Worm (Caenorhabditis elegans) whole organism, young adult: ENCODE results near the gene R06F6.14.
A peak's percentile ranks its signal among the peaks of the same experiment; 100 is the strongest.

Experiments
- B0261.1 ChIP-seq: sonication (generic microtip); optimal IDR thresholded peaks from 2 replicates; lab custom pipeline; 2016; ENCODE audit warnings: mild to moderate bottlenecking, missing genetic modification characterization, moderate library complexity, missing compliant biosample characterization
- C17E4.6 ChIP-seq: fragments of 200-800 bp; sonication (Bioruptor generic); IDR thresholded peaks from 2 replicates; pipeline ENCODE4 v1.3.6; 2022; ENCODE audit warnings: missing genetic modification reagents, missing genetic modification characterization, missing compliant biosample characterization
- F10E7.11 ChIP-seq: sonication (generic microtip); optimal IDR thresholded peaks from 2 replicates; lab custom pipeline; 2017; ENCODE audit warnings: mild to moderate bottlenecking, missing genetic modification characterization, moderate library complexity, missing compliant biosample characterization
- F22D6.2 ChIP-seq: sonication (generic microtip); optimal IDR thresholded peaks from 2 replicates; lab custom pipeline; 2016; ENCODE audit warnings: mild to moderate bottlenecking, missing genetic modification characterization, missing compliant biosample characterization
- F33H1.4 ChIP-seq: fragments of 200-800 bp; sonication (Bioruptor generic); IDR thresholded peaks from 2 replicates; pipeline ENCODE4 v1.3.6; 2022; ENCODE audit warnings: missing genetic modification reagents, missing genetic modification characterization, missing compliant biosample characterization
- F49E8.2 ChIP-seq: sonication (generic microtip); optimal IDR thresholded peaks from 3 replicates; lab custom pipeline; 2017; ENCODE audit warnings: missing genetic modification characterization, mild to moderate bottlenecking, missing compliant biosample characterization, antibody characterized with exemption, moderate library complexity; ENCODE audit not compliant: insufficient read depth
- F55B11.4 ChIP-seq: sonication (generic microtip); optimal IDR thresholded peaks from 2 replicates; lab custom pipeline; 2016; ENCODE audit warnings: missing compliant biosample characterization, missing genetic modification characterization, borderline replicate concordance; ENCODE audit not compliant: insufficient read depth
- K11D2.4 ChIP-seq: fragments of 200-800 bp; sonication (Bioruptor generic); IDR thresholded peaks from 2 replicates; pipeline ENCODE4 v1.3.6; 2022; ENCODE audit warnings: missing genetic modification reagents, missing genetic modification characterization, missing compliant biosample characterization
- T07F8.4 ChIP-seq: sonication (generic microtip); optimal IDR thresholded peaks from 2 replicates; lab custom pipeline; 2016; ENCODE audit warnings: mild to moderate bottlenecking, missing genetic modification characterization, moderate library complexity, missing compliant biosample characterization
- Y53F4B.3 ChIP-seq: fragments of 200-800 bp; sonication (Bioruptor generic); IDR thresholded peaks from 2 replicates; pipeline ENCODE4 v1.3.6; 2022; ENCODE audit warnings: missing genetic modification reagents, missing genetic modification characterization, missing compliant biosample characterization
- ZK185.1 ChIP-seq: sonication (generic microtip); optimal IDR thresholded peaks from 2 replicates; lab custom pipeline; 2016; ENCODE audit warnings: mild to moderate bottlenecking, missing genetic modification characterization, missing compliant biosample characterization; ENCODE audit not compliant: poor library complexity, severe bottlenecking
- athp-1 ChIP-seq: sonication (generic microtip); optimal IDR thresholded peaks from 2 replicates; lab custom pipeline; 2017; ENCODE audit warnings: mild to moderate bottlenecking, missing genetic modification characterization, missing compliant biosample characterization
- attf-5 ChIP-seq: fragments of 200-800 bp; sonication (Bioruptor generic); optimal IDR thresholded peaks from 2 replicates; lab custom pipeline; 2018; ENCODE audit warnings: mild to moderate bottlenecking, missing genetic modification characterization, missing compliant biosample characterization
- bed-2 ChIP-seq: fragments of 200-800 bp; sonication (Bioruptor generic); IDR thresholded peaks from 2 replicates; pipeline ENCODE4 v1.3.6; 2022; ENCODE audit warnings: missing genetic modification reagents, missing genetic modification characterization, missing compliant biosample characterization
- ccch-3 ChIP-seq: fragments of 200-800 bp; sonication (Bioruptor generic); optimal IDR thresholded peaks from 2 replicates; lab custom pipeline; 2018; ENCODE audit warnings: mild to moderate bottlenecking, missing genetic modification characterization, missing compliant biosample characterization
- ceh-40 ChIP-seq: fragments of 200-800 bp; sonication (Bioruptor generic); IDR thresholded peaks from 2 replicates; pipeline ENCODE4 v1.3.6; 2022; ENCODE audit warnings: missing genetic modification characterization, missing compliant biosample characterization
- egl-18 ChIP-seq: fragments of 200-800 bp; sonication (Bioruptor generic); IDR thresholded peaks from 2 replicates; pipeline ENCODE4 v1.3.6; 2022; ENCODE audit warnings: missing genetic modification reagents, missing genetic modification characterization, missing compliant biosample characterization
- egl-44 ChIP-seq: fragments of 200-800 bp; sonication (Bioruptor generic); IDR thresholded peaks from 2 replicates; pipeline ENCODE4 v1.3.6; 2022; ENCODE audit warnings: missing genetic modification reagents, missing genetic modification characterization, missing compliant biosample characterization
- egrh-3 ChIP-seq: fragments of 200-800 bp; sonication (Bioruptor generic); IDR thresholded peaks from 2 replicates; pipeline ENCODE4 v1.3.6; 2022; ENCODE audit warnings: missing genetic modification reagents, missing genetic modification characterization, missing compliant biosample characterization
- ets-4 ChIP-seq: fragments of 200-800 bp; sonication (Bioruptor generic); optimal IDR thresholded peaks from 2 replicates; lab custom pipeline; 2018; ENCODE audit warnings: mild to moderate bottlenecking, missing genetic modification characterization, missing compliant biosample characterization
- fkh-3 ChIP-seq: sonication (generic microtip); optimal IDR thresholded peaks from 2 replicates; lab custom pipeline; 2016; ENCODE audit warnings: mild to moderate bottlenecking, missing genetic modification characterization, missing compliant biosample characterization
- hmg-1.2 ChIP-seq: fragments of 200-800 bp; sonication (Bioruptor generic); IDR thresholded peaks from 2 replicates; pipeline ENCODE4 v1.3.6; 2022; ENCODE audit warnings: missing genetic modification reagents, missing genetic modification characterization, missing compliant biosample characterization
- hmg-20 ChIP-seq: fragments of 200-800 bp; sonication (Bioruptor generic); IDR thresholded peaks from 2 replicates; pipeline ENCODE4 v1.3.6; 2022; ENCODE audit warnings: missing genetic modification reagents, missing genetic modification characterization, missing compliant biosample characterization
- hrde-1 ChIP-seq: sonication (generic microtip); optimal IDR thresholded peaks from 2 replicates; lab custom pipeline; 2016; ENCODE audit warnings: missing genetic modification characterization, mild to moderate bottlenecking, missing compliant biosample characterization, moderate library complexity, missing genotype, missing genetic modification reagents, borderline replicate concordance
- let-526 ChIP-seq: fragments of 200-800 bp; sonication (Bioruptor generic); IDR thresholded peaks from 2 replicates; pipeline ENCODE4 v1.3.6; 2022; ENCODE audit warnings: missing genetic modification reagents, missing genetic modification characterization, missing compliant biosample characterization
- lin-35 ChIP-seq, 3 experiments: fragments of 150-350 bp in 2 of 3; sonication (generic microtip) in 1 of 3; optimal IDR thresholded peaks; 2 replicates each; lab custom pipeline; 2014 to 2018; ENCODE audit warnings: missing biosample characterization in 3 of 3, missing genetic modification characterization in 3 of 3, missing genetic modification reagents in 3 of 3
- lin-40 ChIP-seq: sonication (generic microtip); optimal IDR thresholded peaks from 2 replicates; lab custom pipeline; 2016; ENCODE audit warnings: missing genetic modification characterization, mild to moderate bottlenecking, missing compliant biosample characterization, missing genotype, missing genetic modification reagents
- lin-54 ChIP-seq: fragments of 200-800 bp; sonication (Bioruptor generic); optimal IDR thresholded peaks from 2 replicates; lab custom pipeline; 2018; ENCODE audit warnings: mild to moderate bottlenecking, missing genetic modification characterization, missing compliant biosample characterization
- lsl-1 ChIP-seq: fragments of 200-800 bp; sonication (Bioruptor generic); optimal IDR thresholded peaks from 2 replicates; lab custom pipeline; 2018; ENCODE audit warnings: mild to moderate bottlenecking, missing genetic modification characterization, moderate library complexity, missing compliant biosample characterization
- mcd-1 ChIP-seq: fragments of 200-800 bp; sonication (Bioruptor generic); IDR thresholded peaks from 2 replicates; pipeline ENCODE4 v1.3.6; 2022; ENCODE audit warnings: missing genetic modification reagents, missing genetic modification characterization, missing compliant biosample characterization
- mel-28 ChIP-seq: sonication (generic microtip); optimal IDR thresholded peaks from 2 replicates; lab custom pipeline; 2016; ENCODE audit warnings: borderline replicate concordance, mild to moderate bottlenecking, missing genetic modification characterization, missing compliant biosample characterization
- mxl-1 ChIP-seq: sonication (generic microtip); optimal IDR thresholded peaks from 2 replicates; lab custom pipeline; 2016; ENCODE audit warnings: missing genetic modification characterization, missing compliant biosample characterization
- nfya-1 ChIP-seq: sonication (generic microtip); optimal IDR thresholded peaks from 2 replicates; lab custom pipeline; 2017; ENCODE audit warnings: antibody characterized with exemption, missing compliant biosample characterization, missing genetic modification characterization, borderline replicate concordance; ENCODE audit not compliant: insufficient read depth
- nfyb-1 ChIP-seq: fragments of 200-800 bp; sonication (Bioruptor generic); IDR thresholded peaks from 2 replicates; pipeline ENCODE4 v1.3.6; 2022; ENCODE audit warnings: missing genetic modification reagents, missing genetic modification characterization, missing compliant biosample characterization
- nhr-120 ChIP-seq: fragments of 200-800 bp; sonication (Bioruptor generic); IDR thresholded peaks from 2 replicates; pipeline ENCODE4 v1.3.6; 2022; ENCODE audit warnings: missing genetic modification characterization, missing compliant biosample characterization
- nhr-80 ChIP-seq: sonication (generic microtip); optimal IDR thresholded peaks from 2 replicates; lab custom pipeline; 2016; ENCODE audit warnings: missing genetic modification characterization, missing compliant biosample characterization
- pbrm-1 ChIP-seq: fragments of 200-800 bp; sonication (Bioruptor generic); IDR thresholded peaks from 2 replicates; pipeline ENCODE4 v1.3.6; 2022; ENCODE audit warnings: missing genetic modification reagents, missing genetic modification characterization, missing compliant biosample characterization
- pha-4 ChIP-seq: fragments of 150-350 bp; sonication (generic microtip); optimal IDR thresholded peaks from 2 replicates; lab custom pipeline; 2014; ENCODE audit warnings: missing biosample characterization, missing genetic modification reagents, missing genetic modification characterization
- rcor-1 ChIP-seq: fragments of 200-800 bp; sonication (Bioruptor generic); IDR thresholded peaks from 2 replicates; pipeline ENCODE4 v1.3.6; 2022; ENCODE audit warnings: missing genetic modification reagents, missing genetic modification characterization, missing compliant biosample characterization
- sea-2 ChIP-seq: fragments of 200-800 bp; sonication (Bioruptor generic); IDR thresholded peaks from 2 replicates; pipeline ENCODE4 v1.3.6; 2022; ENCODE audit warnings: missing genetic modification characterization, missing compliant biosample characterization
- snpc-1.1 ChIP-seq: sonication (generic microtip); optimal IDR thresholded peaks from 2 replicates; lab custom pipeline; 2017; ENCODE audit warnings: missing genetic modification characterization, mild to moderate bottlenecking, missing compliant biosample characterization, antibody characterized with exemption, moderate library complexity, missing genotype, missing genetic modification reagents; ENCODE audit not compliant: insufficient read depth
- snpc-1.3 ChIP-seq: sonication (generic microtip); optimal IDR thresholded peaks from 2 replicates; lab custom pipeline; 2017; ENCODE audit warnings: missing genetic modification characterization, mild to moderate bottlenecking, missing compliant biosample characterization, antibody characterized with exemption, moderate library complexity, missing genotype, missing genetic modification reagents; ENCODE audit not compliant: insufficient read depth
- somi-1 ChIP-seq: fragments of 200-800 bp; sonication (Bioruptor generic); optimal IDR thresholded peaks from 2 replicates; lab custom pipeline; 2018; ENCODE audit warnings: mild to moderate bottlenecking, missing genetic modification characterization, missing compliant biosample characterization
- tbp1 ChIP-seq: fragments of 200-800 bp; sonication (Bioruptor generic); optimal IDR thresholded peaks from 2 replicates; lab custom pipeline; 2018; ENCODE audit warnings: mild to moderate bottlenecking, missing genetic modification characterization, missing compliant biosample characterization
- ztf-18 ChIP-seq: sonication (generic microtip); optimal IDR thresholded peaks from 2 replicates; lab custom pipeline; 2016; ENCODE audit warnings: missing genotype, mild to moderate bottlenecking, missing genetic modification characterization, missing compliant biosample characterization
- ztf-22 ChIP-seq: fragments of 200-800 bp; sonication (Bioruptor generic); optimal IDR thresholded peaks from 2 replicates; lab custom pipeline; 2018; ENCODE audit warnings: mild to moderate bottlenecking, missing genetic modification characterization, moderate library complexity, missing compliant biosample characterization
- ztf-3 ChIP-seq: fragments of 200-800 bp; sonication (Bioruptor generic); optimal IDR thresholded peaks from 2 replicates; lab custom pipeline; 2018; ENCODE audit warnings: mild to moderate bottlenecking, missing genetic modification characterization, missing compliant biosample characterization

R06F6.14 gene

DNA sequence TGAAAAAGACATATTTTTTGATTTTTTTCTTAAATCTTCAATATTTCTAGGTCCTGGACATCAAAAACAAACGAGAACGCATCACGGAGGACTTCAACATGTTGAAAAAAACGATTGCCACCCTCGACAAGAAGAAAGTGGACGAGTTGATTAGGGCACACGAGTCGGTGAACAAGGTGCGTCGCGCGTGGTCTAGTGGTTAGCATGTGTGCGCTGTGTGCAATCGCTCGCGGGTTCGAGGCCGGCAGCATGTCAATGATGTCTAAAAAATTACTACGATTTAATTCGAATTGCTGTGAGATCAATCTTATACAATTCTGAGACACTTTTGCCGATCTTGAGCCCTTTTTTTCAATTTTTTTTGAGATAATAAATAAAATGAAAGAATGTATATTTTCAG lies 31.0 kb downstream of the R06F6.14 start (continued):
- TF ChIP-seq ccch-3 (GFP tag; lab: Kevin White, UChicago), result no peak
- TF ChIP-seq mxl-1 (tag; lab: Kevin White, UChicago), result peak; percentile 82
- peak; percentile 86 for TF ChIP-seq snpc-1.3 (tag; lab: Kevin White, UChicago)
- peak; percentile 63 for TF ChIP-seq somi-1 (GFP tag; lab: Kevin White, UChicago)
- TF ChIP-seq mcd-1, result peak; percentile 80
- peak; percentile 76 for TF ChIP-seq C17E4.6 (GFP tag; lab: Robert Waterston, UW)
- peak; percentile 71; the same call in 1 of the 2 replicates for TF ChIP-seq nhr-120 (GFP tag; lab: Robert Waterston, UW)
- TF ChIP-seq hmg-20 (GFP tag; lab: Robert Waterston, UW), result peak; percentile 70; the same call in 1 of the 2 replicates
- TF ChIP-seq athp-1, result peak; percentile 92
- TF ChIP-seq pha-4, result no peak
- peak; percentile 75 for TF ChIP-seq T07F8.4 (tag; lab: Kevin White, UChicago)
- peak; percentile 94 for TF ChIP-seq B0261.1 (tag; lab: Kevin White, UChicago)
- peak; percentile 63 for TF ChIP-seq F33H1.4 (GFP tag; lab: Robert Waterston, UW)
- TF ChIP-seq K11D2.4 (GFP tag; lab: Robert Waterston, UW), result peak; percentile 64; the same call in 1 of the 2 replicates
- TF ChIP-seq let-526 (GFP tag; lab: Robert Waterston, UW), result peak; percentile 85
- peak; percentile 79 for TF ChIP-seq ztf-18 (tag; lab: Kevin White, UChicago)
- TF ChIP-seq hmg-1.2 (GFP tag; lab: Robert Waterston, UW), result peak; percentile 76
- TF ChIP-seq F49E8.2 (tag; lab: Kevin White, UChicago), result peak; percentile 34
- TF ChIP-seq nfyb-1 (GFP tag; lab: Robert Waterston, UW), result peak; percentile 91
- 0 out of 2 replicates have a peak, but pooled peaks have one; percentile 66 for TF ChIP-seq egl-18 (GFP tag; lab: Robert Waterston, UW)
- TF ChIP-seq nhr-80, result peak; percentile 47
- TF ChIP-seq pbrm-1 (GFP tag; lab: Robert Waterston, UW), result peak; percentile 49; the same call in 1 of the 2 replicates
- TF ChIP-seq nfya-1 (tag; lab: Kevin White, UChicago), result no peak
- peak; percentile 61 for TF ChIP-seq mel-28 (tag; lab: Kevin White, UChicago)
- TF ChIP-seq rcor-1, result peak; percentile 65; the same call in 1 of the 2 replicates
- TF ChIP-seq bed-2 (GFP tag; lab: Robert Waterston, UW), result 0 out of 2 replicates have a peak, but pooled peaks have one; percentile 36
- TF ChIP-seq ZK185.1 (tag; lab: Kevin White, UChicago), result peak; percentile 91
- TF ChIP-seq lin-40 (tag; lab: Kevin White, UChicago), result peak; percentile 78
- TF ChIP-seq ztf-3, result peak; percentile 18
- no peak for TF ChIP-seq Y53F4B.3 (GFP tag; lab: Robert Waterston, UW)
- peak; percentile 81 for TF ChIP-seq hrde-1 (tag; lab: Kevin White, UChicago)
- peak; percentile 75 for TF ChIP-seq fkh-3 (tag; lab: Kevin White, UChicago)
- TF ChIP-seq ztf-22 (GFP tag; lab: Kevin White, UChicago), result no peak
- TF ChIP-seq F22D6.2 (tag; lab: Kevin White, UChicago), result peak; percentile 60
- no peak for TF ChIP-seq F55B11.4
- TF ChIP-seq ets-4 (GFP tag; lab: Kevin White, UChicago), result peak; percentile 44
- TF ChIP-seq lin-54 (GFP tag; lab: Kevin White, UChicago), result peak; percentile 81
- no peak for TF ChIP-seq F10E7.11 (tag; lab: Kevin White, UChicago)
- TF ChIP-seq attf-5 (GFP tag; lab: Kevin White, UChicago), result peak; percentile 82
- peak; percentile 69; the same call in 1 of the 2 replicates for TF ChIP-seq ceh-40 (GFP tag; lab: Robert Waterston, UW)
- TF ChIP-seq sea-2 (GFP tag; lab: Robert Waterston, UW), result no peak
- peak; percentile 99 for TF ChIP-seq tbp1 (GFP tag; lab: Kevin White, UChicago)
- TF ChIP-seq egrh-3 (GFP tag; lab: Robert Waterston, UW), result no peak
- TF ChIP-seq lsl-1 (GFP tag; lab: Kevin White, UChicago), result peak; percentile 67
- peak; percentile 63; the same call in 1 of the 2 replicates for TF ChIP-seq egl-44
- TF ChIP-seq lin-35 (GFP tag; optimal IDR thresholded peaks at IDR 0.05; lab: Kevin White, UChicago), result peak in 1 of 3 experiments; percentile 74
- peak; percentile 52 for TF ChIP-seq snpc-1.1 (tag; lab: Kevin White, UChicago)
